Fruit fly (Drosophila melanogaster) whole organism, embryonic: ENCODE measurements around the gene CG46458.

ENCODE experiments used
- Aef1 ChIP-seq: fragments of 200-800 bp; sonication (Bioruptor generic); IDR thresholded peaks from 3 replicates; pipeline ENCODE4 v1.3.6; 2022; ENCODE audit warnings: missing biosample characterization, missing genetic modification characterization
- Atf6 ChIP-seq: fragments of 200-800 bp; sonication (Bioruptor generic); IDR thresholded peaks from 2 replicates; pipeline ENCODE4 v1.3.6; 2022; ENCODE audit warnings: missing biosample characterization, missing genetic modification characterization
- BEAF-32 ChIP-seq: fragments of 200-800 bp; sonication (Bioruptor generic); optimal IDR thresholded peaks from 3 replicates; lab custom pipeline; 2017; ENCODE audit warnings: missing biosample characterization, missing genetic modification characterization, mild to moderate bottlenecking, moderate library complexity, missing genetic modification reagents
- CG13123 ChIP-seq: fragments of 200-800 bp; sonication (Bioruptor generic); optimal IDR thresholded peaks from 2 replicates; lab custom pipeline; 2016; ENCODE audit warnings: missing biosample characterization, missing genetic modification characterization
- CG13775 ChIP-seq: fragments of 200-800 bp; sonication (Bioruptor generic); optimal IDR thresholded peaks from 3 replicates; lab custom pipeline; 2017; ENCODE audit warnings: missing biosample characterization, mild to moderate bottlenecking, missing genetic modification characterization
- CG15601 ChIP-seq: fragments of 200-800 bp; sonication (Bioruptor generic); optimal IDR thresholded peaks from 3 replicates; lab custom pipeline; 2019; ENCODE audit warnings: missing biosample characterization, mild to moderate bottlenecking, missing genetic modification characterization, moderate library complexity
- CG1647 ChIP-seq: fragments of 200-800 bp; sonication (Bioruptor generic); optimal IDR thresholded peaks from 3 replicates; lab custom pipeline; 2016; ENCODE audit warnings: missing biosample characterization, missing genetic modification characterization
- CG17385 ChIP-seq: fragments of 200-800 bp; sonication (Bioruptor generic); optimal IDR thresholded peaks from 3 replicates; lab custom pipeline; 2018; ENCODE audit warnings: missing biosample characterization, mild to moderate bottlenecking, missing genetic modification characterization
- CG1792 ChIP-seq: fragments of 200-800 bp; sonication (Bioruptor generic); optimal IDR thresholded peaks from 2 replicates; lab custom pipeline; 2016; ENCODE audit warnings: missing biosample characterization, missing genetic modification characterization
- CG2116 ChIP-seq: fragments of 200-800 bp; sonication (Bioruptor generic); optimal IDR thresholded peaks from 3 replicates; lab custom pipeline; 2018; ENCODE audit warnings: missing biosample characterization, mild to moderate bottlenecking, missing genetic modification characterization
- CG33557 ChIP-seq: fragments of 200-800 bp; sonication (Bioruptor generic); optimal IDR thresholded peaks from 2 replicates; lab custom pipeline; 2019; ENCODE audit warnings: missing biosample characterization, mild to moderate bottlenecking, missing genetic modification characterization, moderate library complexity
- CG4328 ChIP-seq: fragments of 200-800 bp; sonication (Bioruptor generic); optimal IDR thresholded peaks from 3 replicates; lab custom pipeline; 2017; ENCODE audit warnings: missing biosample characterization, missing genetic modification reagents, missing genetic modification characterization
- CG4360 ChIP-seq: fragments of 200-800 bp; sonication (Bioruptor generic); IDR thresholded peaks from 2 replicates; pipeline ENCODE4 v1.3.6; 2022; ENCODE audit warnings: missing biosample characterization, missing genetic modification characterization
- CG4617 ChIP-seq: fragments of 200-800 bp; sonication (Bioruptor generic); optimal IDR thresholded peaks from 3 replicates; lab custom pipeline; 2016; ENCODE audit warnings: missing biosample characterization, missing genetic modification characterization, borderline replicate concordance
- CG6683 ChIP-seq: fragments of 200-800 bp; sonication (Bioruptor generic); optimal IDR thresholded peaks from 2 replicates; lab custom pipeline; 2017; ENCODE audit warnings: missing biosample characterization, mild to moderate bottlenecking, missing genetic modification characterization, missing genetic modification reagents
- CG6791 ChIP-seq: fragments of 200-800 bp; sonication (Bioruptor generic); IDR thresholded peaks from 3 replicates; pipeline ENCODE4 v1.3.6; 2022; ENCODE audit warnings: missing biosample characterization, missing genetic modification characterization; ENCODE audit not compliant: partially characterized antibody
- CG6813 ChIP-seq: fragments of 200-800 bp; sonication (Bioruptor generic); optimal IDR thresholded peaks from 2 replicates; lab custom pipeline; 2017; ENCODE audit warnings: missing biosample characterization, missing genetic modification characterization, mild to moderate bottlenecking, moderate library complexity, missing genetic modification reagents
- CG9609 ChIP-seq: fragments of 200-800 bp; sonication (Bioruptor generic); optimal IDR thresholded peaks from 3 replicates; lab custom pipeline; 2016; ENCODE audit warnings: missing biosample characterization, missing genetic modification characterization
- CG9797 ChIP-seq: fragments of 200-800 bp; sonication (Bioruptor generic); optimal IDR thresholded peaks from 3 replicates; lab custom pipeline; 2018; ENCODE audit warnings: missing biosample characterization, mild to moderate bottlenecking, missing genetic modification characterization
- Dfd ChIP-seq, 2 experiments: fragments of >200 bp; optimal IDR thresholded peaks; 2 replicates each; lab custom pipeline; 2017; ENCODE audit warnings: missing biosample characterization in 2 of 2, missing genetic modification characterization in 2 of 2
- HLH4C ChIP-seq: fragments of 200-800 bp; sonication (Bioruptor generic); IDR thresholded peaks from 3 replicates; pipeline ENCODE4 v1.3.6; 2022; ENCODE audit warnings: missing biosample characterization, missing genetic modification characterization; ENCODE audit not compliant: partially characterized antibody
- MTF-1 ChIP-seq: fragments of 200-800 bp; sonication (Bioruptor generic); optimal IDR thresholded peaks from 2 replicates; lab custom pipeline; 2018; ENCODE audit warnings: missing biosample characterization, mild to moderate bottlenecking, missing genetic modification characterization, borderline replicate concordance
- Nf-YA ChIP-seq: fragments of 200-800 bp; sonication (Bioruptor generic); IDR thresholded peaks from 2 replicates; pipeline ENCODE4 v1.3.6; 2022; ENCODE audit warnings: missing biosample characterization, missing genetic modification characterization
- Ravus ChIP-seq: fragments of 200-800 bp; sonication (Bioruptor generic); IDR thresholded peaks from 2 replicates; pipeline ENCODE4 v1.3.6; 2022; ENCODE audit warnings: missing biosample characterization, missing genetic modification characterization
- ab ChIP-seq: fragments of 200-800 bp; sonication (Bioruptor generic); optimal IDR thresholded peaks from 2 replicates; lab custom pipeline; 2016; ENCODE audit warnings: missing biosample characterization, missing genetic modification characterization
- ase ChIP-seq: fragments of 200-800 bp; sonication (Bioruptor generic); IDR thresholded peaks from 3 replicates; pipeline ENCODE4 v1.3.6; 2022; ENCODE audit warnings: missing biosample characterization, missing genetic modification characterization
- cas ChIP-seq: fragments of 200-800 bp; sonication (Bioruptor generic); IDR thresholded peaks from 2 replicates; pipeline ENCODE4 v1.3.6; 2022; ENCODE audit warnings: missing biosample characterization, missing genetic modification characterization
- caup ChIP-seq: fragments of 200-800 bp; sonication (Bioruptor generic); optimal IDR thresholded peaks from 3 replicates; lab custom pipeline; 2017; ENCODE audit warnings: missing biosample characterization, mild to moderate bottlenecking, missing genetic modification characterization, moderate library complexity; ENCODE audit not compliant: severe bottlenecking
- dmrt11E ChIP-seq: fragments of 200-800 bp; sonication (Bioruptor generic); optimal IDR thresholded peaks from 3 replicates; lab custom pipeline; 2018; ENCODE audit warnings: missing biosample characterization, mild to moderate bottlenecking, missing genetic modification characterization, moderate library complexity
- fd64A ChIP-seq: fragments of 200-800 bp; sonication (Bioruptor generic); optimal IDR thresholded peaks from 3 replicates; lab custom pipeline; 2018; ENCODE audit warnings: missing biosample characterization, mild to moderate bottlenecking, missing genetic modification characterization
- h ChIP-seq: fragments of >200 bp; optimal IDR thresholded peaks from 2 replicates; lab custom pipeline; 2017
- jumu ChIP-seq: fragments of 200-800 bp; sonication (Bioruptor generic); optimal IDR thresholded peaks from 3 replicates; lab custom pipeline; 2016; ENCODE audit warnings: missing biosample characterization, missing genetic modification characterization
- kah ChIP-seq: fragments of 200-800 bp; sonication (Bioruptor generic); optimal IDR thresholded peaks from 2 replicates; lab custom pipeline; 2018; ENCODE audit warnings: missing biosample characterization, mild to moderate bottlenecking, missing genetic modification characterization
- lbe ChIP-seq: fragments of 200-800 bp; sonication (Bioruptor generic); optimal IDR thresholded peaks from 2 replicates; lab custom pipeline; 2016; ENCODE audit warnings: missing biosample characterization, mild to moderate bottlenecking, missing genetic modification characterization
- lmd ChIP-seq: fragments of 200-800 bp; sonication (Bioruptor generic); IDR thresholded peaks from 2 replicates; pipeline ENCODE4 v1.3.6; 2022; ENCODE audit warnings: missing biosample characterization, missing genetic modification characterization
- lov ChIP-seq, 2 experiments: fragments of 200-800 bp in 1 of 2; fragments of >200 bp in 1 of 2; sonication (Bioruptor generic) in 1 of 2; IDR thresholded peaks in 1 of 2; optimal IDR thresholded peaks in 1 of 2; 2 replicates in 1 of 2; 3 replicates in 1 of 2; pipeline versions ENCODE4 v1.3.6 to Lab custom; 2017 to 2022; ENCODE audit warnings: missing biosample characterization in 1 of 2, missing genetic modification characterization in 1 of 2
- nerfin-2 ChIP-seq: fragments of 200-800 bp; sonication (Bioruptor generic); IDR thresholded peaks from 2 replicates; pipeline ENCODE4 v1.3.6; 2022; ENCODE audit warnings: missing biosample characterization, missing genetic modification characterization; ENCODE audit not compliant: partially characterized antibody
- p53 ChIP-seq: fragments of 200-800 bp; sonication (Bioruptor generic); optimal IDR thresholded peaks from 2 replicates; lab custom pipeline; 2016; ENCODE audit warnings: missing biosample characterization, missing genetic modification characterization
- pzg ChIP-seq: fragments of 200-800 bp; sonication (Bioruptor generic); optimal IDR thresholded peaks from 3 replicates; lab custom pipeline; 2018; ENCODE audit warnings: missing biosample characterization, mild to moderate bottlenecking, missing genetic modification characterization, moderate library complexity
- salm ChIP-seq: fragments of 200-800 bp; sonication (Bioruptor generic); optimal IDR thresholded peaks from 2 replicates; lab custom pipeline; 2018; ENCODE audit warnings: missing biosample characterization, mild to moderate bottlenecking, missing genetic modification characterization
- sd ChIP-seq: fragments of 200-800 bp; sonication (Bioruptor generic); optimal IDR thresholded peaks from 3 replicates; lab custom pipeline; 2018; ENCODE audit warnings: missing biosample characterization, mild to moderate bottlenecking, missing genetic modification characterization, moderate library complexity
- sens ChIP-seq: fragments of 200-800 bp; sonication (Bioruptor generic); peaks from one replicate; lab custom pipeline; 2016; ENCODE audit warnings: missing biosample characterization, missing genetic modification characterization
- slbo ChIP-seq: fragments of 200-800 bp; sonication (Bioruptor generic); IDR thresholded peaks from 2 replicates; pipeline ENCODE4 v1.3.6; 2022; ENCODE audit warnings: missing biosample characterization, missing genetic modification characterization
- sug ChIP-seq: fragments of 200-800 bp; optimal IDR thresholded peaks from 2 replicates; lab custom pipeline; 2019; ENCODE audit warnings: missing biosample characterization, mild to moderate bottlenecking, missing genetic modification characterization, moderate library complexity
- tx ChIP-seq: fragments of 200-800 bp; sonication (Bioruptor generic); optimal IDR thresholded peaks from 2 replicates; lab custom pipeline; 2016; ENCODE audit warnings: missing biosample characterization, missing genetic modification characterization
- unpg ChIP-seq: fragments of 200-800 bp; sonication (Bioruptor generic); optimal IDR thresholded peaks from 3 replicates; lab custom pipeline; 2018; ENCODE audit warnings: missing biosample characterization, mild to moderate bottlenecking, missing genetic modification characterization, moderate library complexity
- vvl ChIP-seq: fragments of 200-800 bp; sonication (Bioruptor generic); IDR thresholded peaks from 2 replicates; pipeline ENCODE4 v1.3.6; 2022; ENCODE audit warnings: missing biosample characterization, missing genetic modification characterization
- wek ChIP-seq: fragments of 200-800 bp; sonication (Bioruptor generic); optimal IDR thresholded peaks from 3 replicates; lab custom pipeline; 2018; ENCODE audit warnings: missing biosample characterization, mild to moderate bottlenecking, missing genetic modification characterization, moderate library complexity
- wor ChIP-seq: fragments of 200-800 bp; sonication (Bioruptor generic); IDR thresholded peaks from 2 replicates; pipeline ENCODE4 v1.3.6; 2022; ENCODE audit warnings: missing biosample characterization, missing genetic modification characterization
- zf30C ChIP-seq: fragments of 200-800 bp; sonication (Bioruptor generic); optimal IDR thresholded peaks from 3 replicates; lab custom pipeline; 2018; ENCODE audit warnings: missing biosample characterization, mild to moderate bottlenecking, missing genetic modification characterization

The CG46458 gene

dm6 chr3R:6914396-6914795 is 43.8 kb downstream of the CG46458 start (continued):
- TF ChIP-seq CG13123 (GFP tag; lab: Kevin White, UChicago) (peak; percentile 35), lbe (GFP tag; lab: Kevin White, UChicago) (peak; percentile 89), sug (tag; lab: Kevin White, UChicago) (peak; percentile 2), HLH4C (no peak), CG15601 (tag; lab: Kevin White, UChicago) (peak; percentile 60), CG9609 (peak; percentile 51), CG6813 (GFP tag; lab: Kevin White, UChicago) (peak; percentile 76), CG6683 (GFP tag; lab: Kevin White, UChicago) (peak; percentile 25), lmd (GFP tag; lab: Robert Waterston, UW) (peak; percentile 75), kah (GFP tag; lab: Kevin White, UChicago) (peak; percentile 10), salm (tag; lab: Kevin White, UChicago) (peak; percentile 55), CG13775 (GFP tag; lab: Kevin White, UChicago) (peak; percentile 59), Ravus (GFP tag; lab: Robert Waterston, UW) (no peak), Aef1 (GFP tag; lab: Robert Waterston, UW) (peak; percentile 38; the same call in 1 of the 3 replicates), caup (peak; percentile 65), slbo (peak; percentile 42), wek (GFP tag; lab: Kevin White, UChicago) (no peak), CG1647 (GFP tag; lab: Kevin White, UChicago) (peak; percentile 51), jumu (GFP tag; lab: Kevin White, UChicago) (peak; percentile 79), zf30C (GFP tag; lab: Kevin White, UChicago) (no peak), MTF-1 (GFP tag; lab: Kevin White, UChicago) (peak; percentile 61), p53 (GFP tag; lab: Kevin White, UChicago) (peak; percentile 28), ab (GFP tag; lab: Kevin White, UChicago) (peak; percentile 22), CG9797 (GFP tag; lab: Kevin White, UChicago) (no peak), CG4617 (GFP tag; lab: Kevin White, UChicago) (no peak), Nf-YA (GFP tag; lab: Robert Waterston, UW) (no peak), CG33557 (GFP tag; lab: Kevin White, UChicago) (peak; percentile 78), h (lab: Kevin White, UChicago) (no peak), BEAF-32 (GFP tag; lab: Kevin White, UChicago) (no peak), pzg (GFP tag; lab: Kevin White, UChicago) (no peak), vvl (peak; percentile 78), CG6791 (GFP tag; lab: Robert Waterston, UW) (no peak), ase (GFP tag; lab: Robert Waterston, UW) (no peak; the same call in 2 of the 3 replicates), sd (tag; lab: Kevin White, UChicago) (no peak), CG1792 (GFP tag; lab: Kevin White, UChicago) (peak; percentile 36), lov (optimal IDR thresholded peaks at IDR 0.05; lab: Kevin White, UChicago) (no peak), lov (GFP tag; IDR thresholded peaks at IDR 0.05; lab: Robert Waterston, UW) (peak; percentile 78), unpg (peak; percentile 73), CG2116 (GFP tag; lab: Kevin White, UChicago) (no peak), Dfd (GFP tag; optimal IDR thresholded peaks at IDR 0.05; lab: Kevin White, UChicago) (no peak), CG4328 (GFP tag; lab: Kevin White, UChicago) (no peak), nerfin-2 (no peak), dmrt11E (tag; lab: Kevin White, UChicago) (peak; percentile 90), wor (no peak), Atf6 (GFP tag; lab: Robert Waterston, UW) (no peak), cas (GFP tag; lab: Robert Waterston, UW) (0 out of 2 replicates have a peak, but pooled peaks have one; percentile 15), sens (peak; percentile 97), fd64A (peak; percentile 39), tx (GFP tag; lab: Kevin White, UChicago) (peak; percentile 23), CG17385 (peak; percentile 57), CG4360 (GFP tag; lab: Robert Waterston, UW) (peak; percentile 76)
